Worm (Caenorhabditis elegans) whole organism, late embryonic: ENCODE results near the gene K05B2.4.

Experiments
- ceh-24 ChIP-seq: sonication (generic microtip); optimal IDR thresholded peaks from 2 replicates; lab custom pipeline; 2016; ENCODE audit warnings: mild to moderate bottlenecking, missing genetic modification characterization, missing compliant biosample characterization
- dmd-4 ChIP-seq: sonication (generic microtip); optimal IDR thresholded peaks from 2 replicates; lab custom pipeline; 2016; ENCODE audit warnings: borderline replicate concordance, missing genetic modification characterization, missing compliant biosample characterization
- fkh-10 ChIP-seq: fragments of 150-350 bp; optimal IDR thresholded peaks from 2 replicates; lab custom pipeline; 2014; ENCODE audit warnings: missing biosample characterization, missing genetic modification reagents, missing genetic modification characterization
- lin-11 ChIP-seq: fragments of 200-800 bp; sonication (Bioruptor generic); optimal IDR thresholded peaks from 2 replicates; lab custom pipeline; 2018; ENCODE audit warnings: mild to moderate bottlenecking, missing genetic modification characterization, missing compliant biosample characterization
- nhr-11 ChIP-seq: fragments of 150-350 bp; optimal IDR thresholded peaks from 2 replicates; lab custom pipeline; 2014; ENCODE audit warnings: missing biosample characterization, missing genetic modification characterization
- pha-4 ChIP-seq: fragments of 150-350 bp; optimal IDR thresholded peaks from 2 replicates; lab custom pipeline; 2018; ENCODE audit warnings: missing biosample characterization, missing genetic modification reagents, missing genetic modification characterization
- pqm-1 ChIP-seq: sonication (generic microtip); optimal IDR thresholded peaks from 2 replicates; lab custom pipeline; 2016; ENCODE audit warnings: missing genetic modification characterization, missing compliant biosample characterization
- rnt-1 ChIP-seq: sonication (generic microtip); optimal IDR thresholded peaks from 2 replicates; lab custom pipeline; 2016; ENCODE audit warnings: missing genetic modification characterization, missing compliant biosample characterization
- syd-9 ChIP-seq: sonication (generic microtip); optimal IDR thresholded peaks from 2 replicates; lab custom pipeline; 2016; ENCODE audit warnings: mild to moderate bottlenecking, missing genetic modification characterization, moderate library complexity, missing compliant biosample characterization

DNA sequence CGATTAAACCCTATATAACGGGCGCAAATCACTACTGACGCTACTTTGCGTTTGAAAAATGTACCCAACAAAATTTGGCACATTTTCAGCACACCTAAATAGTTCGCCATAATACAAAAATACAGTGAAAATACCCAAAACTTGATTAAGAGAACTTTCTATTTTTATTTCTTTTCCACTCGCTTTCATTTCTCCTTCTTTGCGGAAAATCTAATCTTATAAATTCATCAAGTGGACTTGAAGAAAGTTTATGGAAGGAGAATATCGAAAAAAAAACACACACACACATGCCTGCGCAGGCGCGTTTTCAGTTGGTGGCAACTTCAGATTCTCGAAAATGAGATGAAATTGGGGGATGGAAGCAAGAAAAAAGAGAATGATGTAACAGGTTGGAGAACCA, 45.5 kb downstream of the K05B2.4 start:
- TF ChIP-seq nhr-11: no peak
- TF ChIP-seq rnt-1 (tag; lab: Kevin White, UChicago): no peak
- TF ChIP-seq pqm-1 (tag; lab: Kevin White, UChicago): no peak
- TF ChIP-seq syd-9 (tag; lab: Kevin White, UChicago): no peak
- TF ChIP-seq ceh-24 (tag; lab: Kevin White, UChicago): no peak
- TF ChIP-seq fkh-10 (GFP tag; lab: Kevin White, UChicago): no peak
- no peak for TF ChIP-seq lin-11 (tag; lab: Kevin White, UChicago)
- TF ChIP-seq dmd-4 (tag; lab: Kevin White, UChicago): no peak
- TF ChIP-seq pha-4 (tag; lab: Kevin White, UChicago): no peak
